Worm (Caenorhabditis elegans) whole organism, L4 larva: ENCODE data around the gene mlc-4.
A peak's percentile ranks its signal among the peaks of the same experiment; 100 is the strongest.

Experiments
- D1046.2 ChIP-seq: fragments of 200-800 bp; sonication (Bioruptor generic); IDR thresholded peaks from 2 replicates; pipeline ENCODE4 v1.3.6; 2022; ENCODE audit warnings: missing genetic modification characterization, missing compliant biosample characterization
- F26F4.8 ChIP-seq: fragments of 200-800 bp; sonication (Bioruptor generic); conservative IDR thresholded peaks from 2 replicates; pipeline ENCODE4 v1.3.6; 2022; ENCODE audit warnings: missing genetic modification characterization, missing compliant biosample characterization
- F37D6.2 ChIP-seq: sonication (generic microtip); optimal IDR thresholded peaks from 2 replicates; lab custom pipeline; 2016; ENCODE audit warnings: mild to moderate bottlenecking, missing genetic modification characterization, missing compliant biosample characterization
- F49E8.2 ChIP-seq: sonication (generic microtip); optimal IDR thresholded peaks from 2 replicates; lab custom pipeline; 2016; ENCODE audit warnings: missing compliant biosample characterization, mild to moderate bottlenecking, missing genetic modification characterization, borderline replicate concordance
- R02D3.7 ChIP-seq: fragments of 150-350 bp; sonication (generic microtip); optimal IDR thresholded peaks from 3 replicates; lab custom pipeline; 2014; ENCODE audit warnings: missing biosample characterization, missing genetic modification characterization
- T26A8.4 ChIP-seq: fragments of 200-800 bp; sonication (Bioruptor generic); IDR thresholded peaks from 2 replicates; pipeline ENCODE4 v1.3.6; 2022; ENCODE audit warnings: missing genetic modification characterization, missing compliant biosample characterization
- Y5F2A.4 ChIP-seq: fragments of 200-800 bp; sonication (Bioruptor generic); optimal IDR thresholded peaks from 2 replicates; lab custom pipeline; 2018; ENCODE audit warnings: mild to moderate bottlenecking, missing genetic modification characterization, missing compliant biosample characterization
- Y75B8A.6 ChIP-seq: fragments of 200-800 bp; sonication (Bioruptor generic); IDR thresholded peaks from 2 replicates; pipeline ENCODE4 v1.3.6; 2022; ENCODE audit warnings: missing genetic modification reagents, missing genetic modification characterization, missing compliant biosample characterization
- ZK546.5 ChIP-seq, 2 experiments: sonication (generic microtip); optimal IDR thresholded peaks; 2 replicates each; lab custom pipeline; 2017; ENCODE audit warnings: missing biosample characterization in 2 of 2, missing genetic modification characterization in 2 of 2
- aha-1 ChIP-seq: fragments of 150-350 bp; peaks from one replicate; lab custom pipeline; 2014; ENCODE audit warnings: missing biosample characterization, missing genetic modification characterization
- ceh-32 ChIP-seq: sonication (generic microtip); optimal IDR thresholded peaks from 2 replicates; lab custom pipeline; 2016; ENCODE audit warnings: mild to moderate bottlenecking, missing genetic modification characterization, missing compliant biosample characterization; ENCODE audit not compliant: poor library complexity
- ceh-44 ChIP-seq: fragments of 200-800 bp; sonication (Bioruptor generic); IDR thresholded peaks from 2 replicates; pipeline ENCODE4 v1.3.6; 2022; ENCODE audit warnings: missing genetic modification reagents, missing genetic modification characterization, missing compliant biosample characterization
- ces-1 ChIP-seq: fragments of 150-350 bp; sonication (generic microtip); optimal IDR thresholded peaks from 4 replicates; lab custom pipeline; 2014; ENCODE audit warnings: missing biosample characterization, missing genetic modification reagents, missing genetic modification characterization
- cey-2 ChIP-seq: sonication (generic microtip); optimal IDR thresholded peaks from 3 replicates; lab custom pipeline; 2017; ENCODE audit warnings: missing genetic modification characterization, mild to moderate bottlenecking, missing compliant biosample characterization, antibody characterized with exemption, borderline replicate concordance; ENCODE audit not compliant: insufficient read depth
- daf-8 ChIP-seq: fragments of 200-800 bp; sonication (Bioruptor generic); IDR thresholded peaks from 2 replicates; pipeline ENCODE4 v1.3.6; 2022; ENCODE audit warnings: missing genetic modification characterization, missing compliant biosample characterization
- dmd-9 ChIP-seq: fragments of 200-800 bp; sonication (Bioruptor generic); IDR thresholded peaks from 2 replicates; pipeline ENCODE4 v1.3.6; 2022; ENCODE audit warnings: missing genetic modification reagents, missing genetic modification characterization, missing compliant biosample characterization
- dve-1 ChIP-seq: sonication (generic microtip); optimal IDR thresholded peaks from 2 replicates; lab custom pipeline; 2017; ENCODE audit warnings: antibody characterized with exemption, mild to moderate bottlenecking, missing genetic modification characterization, missing compliant biosample characterization; ENCODE audit not compliant: insufficient read depth
- egl-43 ChIP-seq: fragments of 200-800 bp; sonication (Bioruptor generic); IDR thresholded peaks from 2 replicates; pipeline ENCODE4 v1.3.6; 2022; ENCODE audit warnings: missing genetic modification reagents, missing genetic modification characterization, missing compliant biosample characterization
- fos-1 ChIP-seq: fragments of 150-350 bp; optimal IDR thresholded peaks from 2 replicates; lab custom pipeline; 2014; ENCODE audit warnings: missing biosample characterization, missing genetic modification characterization
- gei-8 ChIP-seq: fragments of 200-800 bp; sonication (Bioruptor generic); optimal IDR thresholded peaks from 2 replicates; lab custom pipeline; 2018; ENCODE audit warnings: mild to moderate bottlenecking, missing genetic modification characterization, missing compliant biosample characterization
- hlh-30 ChIP-seq: sonication (generic microtip); optimal IDR thresholded peaks from 2 replicates; lab custom pipeline; 2017; ENCODE audit warnings: antibody characterized with exemption, mild to moderate bottlenecking, missing genetic modification characterization, missing compliant biosample characterization; ENCODE audit not compliant: insufficient read depth
- jun-1 ChIP-seq: fragments of 150-350 bp; optimal IDR thresholded peaks from 2 replicates; lab custom pipeline; 2014; ENCODE audit warnings: missing biosample characterization, missing genetic modification reagents, missing genetic modification characterization
- lin-13 ChIP-seq: fragments of 150-350 bp; optimal IDR thresholded peaks from 2 replicates; lab custom pipeline; 2014; ENCODE audit warnings: missing biosample characterization, missing genetic modification reagents, missing genetic modification characterization
- lin-29 ChIP-seq: fragments of 200-800 bp; sonication (Bioruptor generic); IDR thresholded peaks from 2 replicates; pipeline ENCODE4 v1.3.6; 2022; ENCODE audit warnings: missing genetic modification reagents, missing genetic modification characterization, missing compliant biosample characterization
- lin-38 ChIP-seq: fragments of 200-800 bp; sonication (Bioruptor generic); IDR thresholded peaks from 2 replicates; pipeline ENCODE4 v1.3.6; 2022; ENCODE audit warnings: missing genetic modification reagents, missing genetic modification characterization, missing compliant biosample characterization
- lir-3 ChIP-seq: sonication (generic microtip); optimal IDR thresholded peaks from 2 replicates; lab custom pipeline; 2016; ENCODE audit warnings: mild to moderate bottlenecking, missing genetic modification characterization, missing compliant biosample characterization
- madf-5 ChIP-seq, 2 experiments: fragments of 200-800 bp; sonication (Bioruptor generic); IDR thresholded peaks; 2 replicates each; pipeline ENCODE4 v1.3.6; 2022; ENCODE audit warnings: missing compliant biosample characterization in 2 of 2, missing genetic modification characterization in 2 of 2
- mdl-1 ChIP-seq, 2 experiments: fragments of 150-350 bp in 1 of 2; sonication (generic microtip) in 1 of 2; optimal IDR thresholded peaks; 2 replicates each; lab custom pipeline; 2014 to 2017; ENCODE audit warnings: missing biosample characterization in 2 of 2, missing genetic modification characterization in 2 of 2
- mdt-29 ChIP-seq: fragments of 200-800 bp; sonication (Bioruptor generic); IDR thresholded peaks from 2 replicates; pipeline ENCODE4 v1.3.6; 2022; ENCODE audit warnings: missing genetic modification reagents, missing genetic modification characterization, missing compliant biosample characterization
- mxl-2 ChIP-seq: fragments of 200-800 bp; sonication (Bioruptor generic); conservative IDR thresholded peaks from 2 replicates; pipeline ENCODE4 v1.3.6; 2022; ENCODE audit warnings: missing genetic modification reagents, missing genetic modification characterization, missing compliant biosample characterization
- nhr-237 ChIP-seq: sonication (generic microtip); optimal IDR thresholded peaks from 2 replicates; lab custom pipeline; 2017; ENCODE audit warnings: missing biosample characterization, missing genetic modification characterization
- nhr-25 ChIP-seq: sonication (generic microtip); optimal IDR thresholded peaks from 2 replicates; lab custom pipeline; 2017; ENCODE audit warnings: missing genetic modification characterization, mild to moderate bottlenecking, missing compliant biosample characterization, antibody characterized with exemption, moderate library complexity, borderline replicate concordance; ENCODE audit not compliant: insufficient read depth
- nhr-28 ChIP-seq: fragments of 150-350 bp; optimal IDR thresholded peaks from 2 replicates; lab custom pipeline; 2014; ENCODE audit warnings: missing biosample characterization, missing genetic modification characterization
- nhr-48 ChIP-seq: sonication (generic microtip); optimal IDR thresholded peaks from 2 replicates; lab custom pipeline; 2016; ENCODE audit warnings: mild to moderate bottlenecking, missing genetic modification characterization, missing compliant biosample characterization
- nhr-76 ChIP-seq: fragments of 150-350 bp; optimal IDR thresholded peaks from 2 replicates; lab custom pipeline; 2014; ENCODE audit warnings: missing biosample characterization, missing genetic modification characterization
- pha-4 ChIP-seq, 2 experiments: fragments of 150-350 bp in 1 of 2; fragments of 200-800 bp in 1 of 2; sonication (Bioruptor generic) in 1 of 2; IDR thresholded peaks in 1 of 2; optimal IDR thresholded peaks in 1 of 2; 2 replicates each; pipeline versions ENCODE4 v1.3.6 to Lab custom; 2014 to 2022; ENCODE audit warnings: missing genetic modification characterization in 2 of 2, missing genetic modification reagents in 2 of 2, missing biosample characterization in 1 of 2, missing compliant biosample characterization in 1 of 2
- php-3 ChIP-seq: fragments of 200-800 bp; sonication (Bioruptor generic); IDR thresholded peaks from 2 replicates; pipeline ENCODE4 v1.3.6; 2022; ENCODE audit warnings: missing genetic modification reagents, missing genetic modification characterization, missing compliant biosample characterization
- pqm-1 ChIP-seq: sonication (generic microtip); optimal IDR thresholded peaks from 2 replicates; lab custom pipeline; 2017; ENCODE audit warnings: missing biosample characterization, missing genetic modification characterization
- rbr-2 ChIP-seq: sonication (generic microtip); optimal IDR thresholded peaks from 2 replicates; lab custom pipeline; 2016; ENCODE audit warnings: missing genotype, missing genetic modification characterization, missing compliant biosample characterization
- set-16 ChIP-seq: fragments of 200-800 bp; sonication (Bioruptor generic); IDR thresholded peaks from 2 replicates; pipeline ENCODE4 v1.3.6; 2022; ENCODE audit warnings: missing genetic modification reagents, missing genetic modification characterization, missing compliant biosample characterization
- skn-1 ChIP-seq: fragments of 150-350 bp; optimal IDR thresholded peaks from 2 replicates; lab custom pipeline; 2014; ENCODE audit warnings: missing biosample characterization, missing genetic modification characterization
- snpc-1.2 ChIP-seq: fragments of 200-800 bp; sonication (Bioruptor generic); IDR thresholded peaks from 2 replicates; pipeline ENCODE4 v1.3.6; 2022; ENCODE audit warnings: missing genetic modification reagents, missing genetic modification characterization, missing compliant biosample characterization
- spr-1 ChIP-seq: sonication (generic microtip); optimal IDR thresholded peaks from 2 replicates; lab custom pipeline; 2016; ENCODE audit warnings: mild to moderate bottlenecking, missing genetic modification characterization, missing compliant biosample characterization
- spr-3 ChIP-seq: fragments of 200-800 bp; sonication (Bioruptor generic); optimal IDR thresholded peaks from 2 replicates; lab custom pipeline; 2018; ENCODE audit warnings: mild to moderate bottlenecking, missing genetic modification characterization, missing compliant biosample characterization
- tra-1 ChIP-seq: fragments of 200-800 bp; sonication (Bioruptor generic); IDR thresholded peaks from 2 replicates; pipeline ENCODE4 v1.3.6; 2022; ENCODE audit warnings: missing genetic modification reagents, missing genetic modification characterization, missing compliant biosample characterization
- unc-130 ChIP-seq: sonication (generic microtip); optimal IDR thresholded peaks from 2 replicates; lab custom pipeline; 2016; ENCODE audit warnings: missing genetic modification reagents, missing genetic modification characterization, missing compliant biosample characterization
- unc-39 ChIP-seq: sonication (generic microtip); optimal IDR thresholded peaks from 2 replicates; lab custom pipeline; 2017; ENCODE audit warnings: missing biosample characterization, missing genetic modification characterization
- unc-62 ChIP-seq, 3 experiments: fragments of 150-350 bp in 1 of 3; sonication (generic microtip); optimal IDR thresholded peaks in 2 of 3; peaks in 1 of 3; 1 replicate in 1 of 3; 2 replicates in 2 of 3; lab custom pipeline; 2014 to 2017; ENCODE audit warnings: missing biosample characterization in 3 of 3, missing genetic modification characterization in 3 of 3, missing genetic modification reagents in 3 of 3, missing genotype in 1 of 3

The mlc-4 gene

ce11 chrIII:3389426-3390020 is 4.1 kb downstream of the mlc-4 start, which contains the start of the genes elmd-1 and hecw-1 (continued):
- TF ChIP-seq lir-3 (no peak), lin-13 (GFP tag; lab: Kevin White, UChicago) (peak; percentile 63), ZK546.5 (tag; optimal IDR thresholded peaks at IDR 0.05; lab: Kevin White, UChicago) (no peak), skn-1 (tag; lab: Kevin White, UChicago) (no peak), ceh-44 (GFP tag; lab: Robert Waterston, UW) (peak; percentile 82), nhr-48 (tag; lab: Kevin White, UChicago) (peak; percentile 46), daf-8 (GFP tag; lab: Robert Waterston, UW) (no peak), pqm-1 (tag; lab: Kevin White, UChicago) (no peak), unc-62 (GFP tag; optimal IDR thresholded peaks at IDR 0.05 in 1 of 2; lab: Kevin White, UChicago) (peak in 1 of 2 experiments; percentile 56), unc-62 (tag; optimal IDR thresholded peaks at IDR 0.05; lab: Kevin White, UChicago) (no peak), F37D6.2 (tag; lab: Kevin White, UChicago) (no peak), tra-1 (GFP tag; lab: Robert Waterston, UW) (peak; percentile 72), cey-2 (tag; lab: Kevin White, UChicago) (no peak), F49E8.2 (peak; percentile 42), D1046.2 (GFP tag; lab: Robert Waterston, UW) (peak; percentile 61; the same call in 1 of the 2 replicates), gei-8 (GFP tag; lab: Kevin White, UChicago) (peak; percentile 31), dve-1 (tag; lab: Kevin White, UChicago) (peak; percentile 73), spr-1 (tag; lab: Kevin White, UChicago) (no peak), snpc-1.2 (GFP tag; lab: Robert Waterston, UW) (0 out of 2 replicates have a peak, but pooled peaks have one; percentile 56), unc-39 (tag; lab: Kevin White, UChicago) (no peak), ces-1 (GFP tag; lab: Kevin White, UChicago) (no peak), dmd-9 (GFP tag; lab: Robert Waterston, UW) (no peak), mxl-2 (no peak), egl-43 (GFP tag; lab: Robert Waterston, UW) (peak; percentile 87), T26A8.4 (GFP tag; lab: Robert Waterston, UW) (peak; percentile 68), lin-38 (GFP tag; lab: Robert Waterston, UW) (peak; percentile 74), Y5F2A.4 (GFP tag; lab: Kevin White, UChicago) (no peak), php-3 (GFP tag; lab: Robert Waterston, UW) (peak; percentile 63; the same call in 1 of the 2 replicates), rbr-2 (tag; lab: Kevin White, UChicago) (peak; percentile 31), pha-4 (GFP tag; IDR thresholded peaks at IDR 0.05; lab: Robert Waterston, UW) (peak; percentile 60; the same call in 1 of the 2 replicates), pha-4 (tag; optimal IDR thresholded peaks at IDR 0.05; lab: Kevin White, UChicago) (peak; percentile 51), madf-5 (GFP tag; IDR thresholded peaks at IDR 0.05; lab: Robert Waterston, UW) (no peak), nhr-76 (tag; lab: Kevin White, UChicago) (no peak), aha-1 (tag; lab: Kevin White, UChicago) (peak; percentile 21), nhr-237 (tag; lab: Kevin White, UChicago) (no peak), jun-1 (tag; lab: Kevin White, UChicago) (no peak), hlh-30 (tag; lab: Kevin White, UChicago) (peak; percentile 73), Y75B8A.6 (no peak), mdl-1 (tag; optimal IDR thresholded peaks at IDR 0.05; lab: Kevin White, UChicago) (peak in 1 of 2 experiments; percentile 46), nhr-25 (no peak), mdt-29 (GFP tag; lab: Robert Waterston, UW) (no peak), nhr-28 (tag; lab: Kevin White, UChicago) (peak; percentile 70), fos-1 (tag; lab: Kevin White, UChicago) (no peak), F26F4.8 (GFP tag; lab: Robert Waterston, UW) (0 out of 2 replicates have a peak, but pooled peaks have one; percentile 59), ceh-32 (tag; lab: Kevin White, UChicago) (no peak), unc-130 (peak; percentile 5), lin-29 (GFP tag; lab: Robert Waterston, UW) (0 out of 2 replicates have a peak, but pooled peaks have one; percentile 60), R02D3.7 (no peak), spr-3 (GFP tag; lab: Kevin White, UChicago) (no peak), set-16 (peak; percentile 34; the same call in 1 of the 2 replicates)
